Fruit fly (Drosophila melanogaster): ENCODE results near the gene CG17776.
A peak's percentile ranks its signal among the peaks of the same experiment; 100 is the strongest.

CG17776 gene

DNA sequence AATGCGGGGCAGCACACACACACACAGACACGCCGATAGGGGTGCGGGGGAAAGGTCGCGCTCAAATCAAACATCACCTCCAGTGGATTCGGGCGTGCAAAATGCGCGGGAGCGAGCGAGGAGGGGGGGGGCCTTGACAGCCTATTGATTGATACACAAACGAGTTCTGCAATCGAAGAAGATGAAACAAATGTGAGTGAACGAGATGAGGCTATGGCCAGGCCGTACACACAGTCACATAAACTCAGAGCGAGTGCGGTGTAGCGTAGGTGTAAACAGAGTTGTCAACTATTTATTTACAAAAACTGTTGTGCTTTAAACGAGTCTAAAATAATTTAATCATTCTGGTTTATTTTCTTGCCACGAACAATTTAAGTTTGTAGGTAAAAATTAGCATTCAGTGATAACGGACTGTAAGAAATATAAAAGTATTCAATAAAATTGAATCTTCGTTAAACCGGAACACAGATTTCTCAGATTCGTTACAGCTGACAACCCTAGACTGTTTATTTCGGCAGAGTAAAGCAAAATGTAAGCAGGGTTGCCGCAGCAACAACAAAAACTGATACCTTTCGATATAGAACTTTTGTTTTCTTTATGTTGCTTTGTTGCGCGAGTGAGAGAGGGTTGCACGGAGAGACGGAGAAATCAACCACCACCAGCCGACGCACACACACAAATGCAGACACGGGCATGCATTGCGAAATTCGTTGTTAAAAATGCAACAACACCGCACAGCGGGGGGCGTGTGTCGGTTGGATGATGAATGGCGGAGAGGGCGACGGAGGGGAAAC lies 49.4 kb upstream of the CG17776 start (continued):
- TF ChIP-seq wek (GFP tag; optimal IDR thresholded peaks at IDR 0.05) = peak; percentile 71
- TF ChIP-seq vnd (GFP tag; IDR thresholded peaks at IDR 0.05; ENCODE audit: partially characterized antibody) = no peak
- peak; percentile 6 for TF ChIP-seq BEAF-32 (GFP tag; optimal IDR thresholded peaks at IDR 0.05)
- TF ChIP-seq bcd (GFP tag; optimal IDR thresholded peaks at IDR 0.05) = peak; percentile 84
- peak; percentile 77 to 86 for TF ChIP-seq chif (GFP tag; optimal IDR thresholded peaks at IDR 0.05)
- peak; percentile 90 for TF ChIP-seq seq (GFP tag; IDR thresholded peaks at IDR 0.05)
- peak; percentile 93 for TF ChIP-seq CG17568 (GFP tag; optimal IDR thresholded peaks at IDR 0.05)
- peak; percentile 89 for TF ChIP-seq CG18476 (GFP tag; optimal IDR thresholded peaks at IDR 0.05)
- TF ChIP-seq unpg (GFP tag; optimal IDR thresholded peaks at IDR 0.05) = peak; percentile 95
- peak; percentile 85 for TF ChIP-seq bab2 (GFP tag; optimal IDR thresholded peaks at IDR 0.05)
- peak; percentile 36 for TF ChIP-seq CG31388 (GFP tag; optimal IDR thresholded peaks at IDR 0.05)
- peak; percentile 95 for TF ChIP-seq Fer1 (GFP tag; optimal IDR thresholded peaks at IDR 0.05)
- peak; percentile 71 for TF ChIP-seq CG10959 (GFP tag; IDR thresholded peaks at IDR 0.05)
- TF ChIP-seq Mrtf (GFP tag; IDR thresholded peaks at IDR 0.05) = peak; percentile 83
- peak; percentile 62 for TF ChIP-seq CG11696 (GFP tag; IDR thresholded peaks at IDR 0.05)
- TF ChIP-seq kni (GFP tag; optimal IDR thresholded peaks at IDR 0.05) = peak; percentile 81
- TF ChIP-seq D (optimal IDR thresholded peaks at IDR 0.05) = no peak
- peak; percentile 89 for TF ChIP-seq D (GFP tag; optimal IDR thresholded peaks at IDR 0.05)
- TF ChIP-seq B-H2 (GFP tag; optimal IDR thresholded peaks at IDR 0.05) = peak; percentile 86
- TF ChIP-seq sim (GFP tag; IDR thresholded peaks at IDR 0.05) = peak; percentile 64
- TF ChIP-seq Pdp1 (GFP tag; optimal IDR thresholded peaks at IDR 0.05) = peak; percentile 74 to 84
- no peak for TF ChIP-seq pan (optimal IDR thresholded peaks at IDR 0.05)
- TF ChIP-seq pan (GFP tag; optimal IDR thresholded peaks at IDR 0.05 in 1 of 2, IDR thresholded peaks at IDR 0.05 in 1 of 2) = peak in 1 of 2 experiments; percentile 90
- TF ChIP-seq CG6689 (GFP tag; IDR thresholded peaks at IDR 0.05) = peak; percentile 89
- TF ChIP-seq sima (GFP tag; optimal IDR thresholded peaks at IDR 0.05) = no peak
- peak; percentile 86 for TF ChIP-seq esg (GFP tag; conservative IDR thresholded peaks at IDR 0.05)
- peak; percentile 92 for TF ChIP-seq Fer3 (tag; optimal IDR thresholded peaks at IDR 0.05)
- TF ChIP-seq Poxn (GFP tag; IDR thresholded peaks at IDR 0.05) = no peak; the same call in 1 of the 2 replicates
- peak; percentile 89 for TF ChIP-seq Blimp-1 (GFP tag; optimal IDR thresholded peaks at IDR 0.05)
- peak; percentile 83 for TF ChIP-seq CG9215 (GFP tag; IDR thresholded peaks at IDR 0.05)
- TF ChIP-seq CG2678 (tag; optimal IDR thresholded peaks at IDR 0.05) = peak; percentile 96
- peak; percentile 58 for TF ChIP-seq Taf1 (GFP tag; IDR thresholded peaks at IDR 0.05)
- TF ChIP-seq HmgZ (tag; optimal IDR thresholded peaks at IDR 0.05) = peak; percentile 93
- TF ChIP-seq Dref (GFP tag; IDR thresholded peaks at IDR 0.05) = no peak
- TF ChIP-seq CG13424 (tag; optimal IDR thresholded peaks at IDR 0.05) = peak; percentile 94
- no peak; the same call in none of the 3 replicates for TF ChIP-seq Aef1 (GFP tag; IDR thresholded peaks at IDR 0.05)
- TF ChIP-seq CG12299 (tag; optimal IDR thresholded peaks at IDR 0.05) = peak; percentile 88
- TF ChIP-seq Eip74EF (GFP tag; optimal IDR thresholded peaks at IDR 0.05) = peak in 1 of 2 experiments; percentile 90
- TF ChIP-seq CG18262 (tag; optimal IDR thresholded peaks at IDR 0.05) = peak; percentile 92
- no peak for TF ChIP-seq Dp (GFP tag; optimal IDR thresholded peaks at IDR 0.05)
- TF ChIP-seq CG4424 (GFP tag; optimal IDR thresholded peaks at IDR 0.05) = peak; percentile 87
- TF ChIP-seq Doc3 (GFP tag; IDR thresholded peaks at IDR 0.05; ENCODE audit: partially characterized antibody) = no peak
- peak; percentile 80 for TF ChIP-seq CG5245 (GFP tag; optimal IDR thresholded peaks at IDR 0.05)
- no peak for TF ChIP-seq CG7963 (GFP tag; IDR thresholded peaks at IDR 0.05; ENCODE audit: partially characterized antibody)
- peak; percentile 74 for TF ChIP-seq Nf-YB (GFP tag; optimal IDR thresholded peaks at IDR 0.05)
- peak; percentile 83 for TF ChIP-seq Drgx (GFP tag; IDR thresholded peaks at IDR 0.05)
- peak; percentile 89 for TF ChIP-seq CG30403 (GFP tag; optimal IDR thresholded peaks at IDR 0.05)
- peak; percentile 61; the same call in 1 of the 3 replicates for TF ChIP-seq CG3726 (GFP tag; IDR thresholded peaks at IDR 0.05)
